Worm (Caenorhabditis elegans) whole organism, L4 larva: ENCODE measurements around the gene pkc-3.

ENCODE experiments used
- F10B5.3 ChIP-seq: sonication (generic microtip); optimal IDR thresholded peaks from 2 replicates; lab custom pipeline; 2016; ENCODE audit warnings: mild to moderate bottlenecking, missing genetic modification characterization, missing compliant biosample characterization
- F49E8.2 ChIP-seq: sonication (generic microtip); optimal IDR thresholded peaks from 2 replicates; lab custom pipeline; 2016; ENCODE audit warnings: missing compliant biosample characterization, mild to moderate bottlenecking, missing genetic modification characterization, borderline replicate concordance
- T26A8.4 ChIP-seq: fragments of 200-800 bp; sonication (Bioruptor generic); IDR thresholded peaks from 2 replicates; pipeline ENCODE4 v1.3.6; 2022; ENCODE audit warnings: missing genetic modification characterization, missing compliant biosample characterization
- Y75B8A.6 ChIP-seq: fragments of 200-800 bp; sonication (Bioruptor generic); IDR thresholded peaks from 2 replicates; pipeline ENCODE4 v1.3.6; 2022; ENCODE audit warnings: missing genetic modification reagents, missing genetic modification characterization, missing compliant biosample characterization
- aha-1 ChIP-seq: fragments of 150-350 bp; peaks from one replicate; lab custom pipeline; 2014; ENCODE audit warnings: missing biosample characterization, missing genetic modification characterization
- arid-1 ChIP-seq: fragments of 200-800 bp; sonication (Bioruptor generic); conservative IDR thresholded peaks from 2 replicates; pipeline ENCODE4 v1.3.6; 2022; ENCODE audit warnings: missing genetic modification reagents, missing genetic modification characterization, missing compliant biosample characterization
- ceh-20 ChIP-seq: fragments of 200-800 bp; sonication (Bioruptor generic); IDR thresholded peaks from 2 replicates; pipeline ENCODE4 v1.3.6; 2022; ENCODE audit warnings: missing genetic modification reagents, missing genetic modification characterization, missing compliant biosample characterization
- ceh-28 ChIP-seq: fragments of 150-350 bp; optimal IDR thresholded peaks from 2 replicates; lab custom pipeline; 2014; ENCODE audit warnings: missing biosample characterization, missing genetic modification reagents, missing genetic modification characterization
- ceh-32 ChIP-seq: sonication (generic microtip); optimal IDR thresholded peaks from 2 replicates; lab custom pipeline; 2016; ENCODE audit warnings: mild to moderate bottlenecking, missing genetic modification characterization, missing compliant biosample characterization; ENCODE audit not compliant: poor library complexity
- ces-1 ChIP-seq: fragments of 150-350 bp; sonication (generic microtip); optimal IDR thresholded peaks from 4 replicates; lab custom pipeline; 2014; ENCODE audit warnings: missing biosample characterization, missing genetic modification reagents, missing genetic modification characterization
- cey-2 ChIP-seq: sonication (generic microtip); optimal IDR thresholded peaks from 3 replicates; lab custom pipeline; 2017; ENCODE audit warnings: missing genetic modification characterization, mild to moderate bottlenecking, missing compliant biosample characterization, antibody characterized with exemption, borderline replicate concordance; ENCODE audit not compliant: insufficient read depth
- ctbp-1 ChIP-seq: fragments of 200-800 bp; sonication (Bioruptor generic); IDR thresholded peaks from 2 replicates; pipeline ENCODE4 v1.3.6; 2022; ENCODE audit warnings: missing genetic modification reagents, missing genetic modification characterization, missing compliant biosample characterization
- daf-16 ChIP-seq, 3 experiments: sonication (generic microtip); optimal IDR thresholded peaks; 2 replicates each; lab custom pipeline; 2016 to 2017; ENCODE audit warnings: missing genetic modification characterization in 3 of 3, missing genetic modification reagents in 3 of 3, mild to moderate bottlenecking in 2 of 3, missing compliant biosample characterization in 2 of 3, missing biosample characterization in 1 of 3, moderate library complexity in 1 of 3
- dmd-9 ChIP-seq: fragments of 200-800 bp; sonication (Bioruptor generic); IDR thresholded peaks from 2 replicates; pipeline ENCODE4 v1.3.6; 2022; ENCODE audit warnings: missing genetic modification reagents, missing genetic modification characterization, missing compliant biosample characterization
- dpl-1 ChIP-seq: fragments of 150-350 bp; optimal IDR thresholded peaks from 2 replicates; lab custom pipeline; 2014; ENCODE audit warnings: missing biosample characterization, missing genetic modification reagents, missing genetic modification characterization
- duxl-1 ChIP-seq: sonication (generic microtip); optimal IDR thresholded peaks from 2 replicates; lab custom pipeline; 2016; ENCODE audit warnings: mild to moderate bottlenecking, missing genetic modification characterization, moderate library complexity, missing compliant biosample characterization; ENCODE audit not compliant: poor library complexity
- egl-27 ChIP-seq: sonication (generic microtip); optimal IDR thresholded peaks from 3 replicates; lab custom pipeline; 2017; ENCODE audit warnings: missing biosample characterization, missing genetic modification reagents, missing genetic modification characterization
- fkh-10 ChIP-seq: fragments of 150-350 bp; optimal IDR thresholded peaks from 2 replicates; lab custom pipeline; 2014; ENCODE audit warnings: missing biosample characterization, missing genetic modification reagents, missing genetic modification characterization
- fos-1 ChIP-seq: fragments of 150-350 bp; optimal IDR thresholded peaks from 2 replicates; lab custom pipeline; 2014; ENCODE audit warnings: missing biosample characterization, missing genetic modification characterization
- hif-1 ChIP-seq, 2 experiments: sonication (generic microtip); optimal IDR thresholded peaks; 2 replicates each; lab custom pipeline; 2016 to 2017; ENCODE audit warnings: missing compliant biosample characterization in 2 of 2, missing genetic modification characterization in 2 of 2, missing genetic modification reagents in 2 of 2, missing genotype in 2 of 2, mild to moderate bottlenecking in 1 of 2
- hlh-11 ChIP-seq: fragments of 200-800 bp; sonication (Bioruptor generic); optimal IDR thresholded peaks from 2 replicates; lab custom pipeline; 2018; ENCODE audit warnings: mild to moderate bottlenecking, missing genetic modification characterization, missing compliant biosample characterization
- hlh-30 ChIP-seq: sonication (generic microtip); optimal IDR thresholded peaks from 2 replicates; lab custom pipeline; 2017; ENCODE audit warnings: antibody characterized with exemption, mild to moderate bottlenecking, missing genetic modification characterization, missing compliant biosample characterization; ENCODE audit not compliant: insufficient read depth
- hmg-1.1 ChIP-seq: fragments of 200-800 bp; sonication (Bioruptor generic); IDR thresholded peaks from 2 replicates; pipeline ENCODE4 v1.3.6; 2022; ENCODE audit warnings: missing genetic modification reagents, missing genetic modification characterization, missing compliant biosample characterization
- jun-1 ChIP-seq: fragments of 150-350 bp; optimal IDR thresholded peaks from 2 replicates; lab custom pipeline; 2014; ENCODE audit warnings: missing biosample characterization, missing genetic modification reagents, missing genetic modification characterization
- lim-7 ChIP-seq: fragments of 200-800 bp; sonication (Bioruptor generic); IDR thresholded peaks from 2 replicates; pipeline ENCODE4 v1.3.6; 2022; ENCODE audit warnings: missing genetic modification characterization, missing compliant biosample characterization
- lin-13 ChIP-seq: fragments of 150-350 bp; optimal IDR thresholded peaks from 2 replicates; lab custom pipeline; 2014; ENCODE audit warnings: missing biosample characterization, missing genetic modification reagents, missing genetic modification characterization
- lin-38 ChIP-seq: fragments of 200-800 bp; sonication (Bioruptor generic); IDR thresholded peaks from 2 replicates; pipeline ENCODE4 v1.3.6; 2022; ENCODE audit warnings: missing genetic modification reagents, missing genetic modification characterization, missing compliant biosample characterization
- lin-39 ChIP-seq: fragments of 150-350 bp; optimal IDR thresholded peaks from 2 replicates; lab custom pipeline; 2014; ENCODE audit warnings: missing biosample characterization, missing genetic modification reagents, missing genetic modification characterization
- lsy-2 ChIP-seq, 2 experiments: fragments of 150-350 bp in 1 of 2; sonication (generic microtip) in 1 of 2; optimal IDR thresholded peaks; 2 replicates each; lab custom pipeline; 2014 to 2017; ENCODE audit warnings: missing biosample characterization in 2 of 2, missing genetic modification characterization in 2 of 2
- madf-5 ChIP-seq, 2 experiments: fragments of 200-800 bp; sonication (Bioruptor generic); IDR thresholded peaks; 2 replicates each; pipeline ENCODE4 v1.3.6; 2022; ENCODE audit warnings: missing compliant biosample characterization in 2 of 2, missing genetic modification characterization in 2 of 2
- mdl-1 ChIP-seq, 2 experiments: fragments of 150-350 bp in 1 of 2; sonication (generic microtip) in 1 of 2; optimal IDR thresholded peaks; 2 replicates each; lab custom pipeline; 2014 to 2017; ENCODE audit warnings: missing biosample characterization in 2 of 2, missing genetic modification characterization in 2 of 2
- mep-1 ChIP-seq: fragments of 150-350 bp; sonication (generic microtip); optimal IDR thresholded peaks from 3 replicates; lab custom pipeline; 2014; ENCODE audit warnings: missing biosample characterization, missing genetic modification characterization
- mxl-3 ChIP-seq: fragments of 200-800 bp; sonication (Bioruptor generic); optimal IDR thresholded peaks from 2 replicates; lab custom pipeline; 2018; ENCODE audit warnings: mild to moderate bottlenecking, missing genetic modification characterization, missing compliant biosample characterization
- nhr-11 ChIP-seq: fragments of 150-350 bp; optimal IDR thresholded peaks from 2 replicates; lab custom pipeline; 2014; ENCODE audit warnings: missing biosample characterization, missing genetic modification characterization
- nhr-25 ChIP-seq: sonication (generic microtip); optimal IDR thresholded peaks from 2 replicates; lab custom pipeline; 2017; ENCODE audit warnings: missing genetic modification characterization, mild to moderate bottlenecking, missing compliant biosample characterization, antibody characterized with exemption, moderate library complexity, borderline replicate concordance; ENCODE audit not compliant: insufficient read depth
- nhr-48 ChIP-seq: sonication (generic microtip); optimal IDR thresholded peaks from 2 replicates; lab custom pipeline; 2016; ENCODE audit warnings: mild to moderate bottlenecking, missing genetic modification characterization, missing compliant biosample characterization
- nhr-6 ChIP-seq: fragments of 150-350 bp; optimal IDR thresholded peaks from 2 replicates; lab custom pipeline; 2014; ENCODE audit warnings: missing biosample characterization, missing genetic modification characterization
- nhr-77 ChIP-seq: fragments of 150-350 bp; optimal IDR thresholded peaks from 2 replicates; lab custom pipeline; 2014; ENCODE audit warnings: missing biosample characterization, missing genetic modification characterization
- pqm-1 ChIP-seq: sonication (generic microtip); optimal IDR thresholded peaks from 2 replicates; lab custom pipeline; 2017; ENCODE audit warnings: missing biosample characterization, missing genetic modification characterization
- sdz-12 ChIP-seq: fragments of 200-800 bp; sonication (Bioruptor generic); optimal IDR thresholded peaks from 2 replicates; lab custom pipeline; 2018; ENCODE audit warnings: mild to moderate bottlenecking, missing genetic modification characterization, missing compliant biosample characterization
- spr-1 ChIP-seq: sonication (generic microtip); optimal IDR thresholded peaks from 2 replicates; lab custom pipeline; 2016; ENCODE audit warnings: mild to moderate bottlenecking, missing genetic modification characterization, missing compliant biosample characterization
- spr-3 ChIP-seq: fragments of 200-800 bp; sonication (Bioruptor generic); optimal IDR thresholded peaks from 2 replicates; lab custom pipeline; 2018; ENCODE audit warnings: mild to moderate bottlenecking, missing genetic modification characterization, missing compliant biosample characterization
- tra-1 ChIP-seq: fragments of 200-800 bp; sonication (Bioruptor generic); IDR thresholded peaks from 2 replicates; pipeline ENCODE4 v1.3.6; 2022; ENCODE audit warnings: missing genetic modification reagents, missing genetic modification characterization, missing compliant biosample characterization
- unc-62 ChIP-seq, 3 experiments: fragments of 150-350 bp in 1 of 3; sonication (generic microtip); optimal IDR thresholded peaks in 2 of 3; peaks in 1 of 3; 1 replicate in 1 of 3; 2 replicates in 2 of 3; lab custom pipeline; 2014 to 2017; ENCODE audit warnings: missing biosample characterization in 3 of 3, missing genetic modification characterization in 3 of 3, missing genetic modification reagents in 3 of 3, missing genotype in 1 of 3
- zag-1 ChIP-seq: fragments of 150-350 bp; optimal IDR thresholded peaks from 2 replicates; lab custom pipeline; 2014; ENCODE audit warnings: missing biosample characterization, missing genetic modification characterization
- zfp-3 ChIP-seq: fragments of 200-800 bp; sonication (Bioruptor generic); conservative IDR thresholded peaks from 2 replicates; pipeline ENCODE4 v1.3.6; 2022; ENCODE audit warnings: missing genetic modification reagents, missing genetic modification characterization, missing compliant biosample characterization

The pkc-3 gene

ce11 chrII:5336660-5337494 is 43.0 kb upstream of the pkc-3 start:
- TF ChIP-seq nhr-77 (tag; lab: Kevin White, UChicago) (peak; percentile 33), hlh-30 (peak; percentile 67), nhr-11 (peak; percentile 80), hlh-11 (tag; lab: Kevin White, UChicago) (peak; percentile 87), nhr-25 (peak; percentile 39), Y75B8A.6 (GFP tag; lab: Robert Waterston, UW) (no peak), tra-1 (GFP tag; lab: Robert Waterston, UW) (peak; percentile 67; the same call in 1 of the 2 replicates), egl-27 (tag; lab: Kevin White, UChicago) (peak; percentile 4), unc-62 (GFP tag; optimal IDR thresholded peaks at IDR 0.05 in 1 of 2; lab: Kevin White, UChicago) (peak in 1 of 2 experiments; percentile 92), unc-62 (tag; optimal IDR thresholded peaks at IDR 0.05; lab: Kevin White, UChicago) (no peak), fkh-10 (GFP tag; lab: Kevin White, UChicago) (peak; percentile 40), zfp-3 (no peak), F10B5.3 (peak; percentile 60), spr-1 (peak; percentile 14), madf-5 (GFP tag; IDR thresholded peaks at IDR 0.05; lab: Robert Waterston, UW) (0 out of 4 replicates have a peak, but pooled peaks of 1 of the 2 experiments have one; percentile 31), cey-2 (tag; lab: Kevin White, UChicago) (no peak), F49E8.2 (no peak), duxl-1 (tag; lab: Kevin White, UChicago) (no peak), ces-1 (GFP tag; lab: Kevin White, UChicago) (peak; percentile 29), nhr-48 (tag; lab: Kevin White, UChicago) (peak; percentile 36), aha-1 (peak; percentile 100), daf-16 (GFP tag; optimal IDR thresholded peaks at IDR 0.05; lab: Kevin White, UChicago) (no peak), daf-16 (tag; optimal IDR thresholded peaks at IDR 0.05; lab: Kevin White, UChicago) (peak; percentile 71), lsy-2 (tag; optimal IDR thresholded peaks at IDR 0.05; lab: Kevin White, UChicago) (peak; percentile 27 to 72), dpl-1 (peak; percentile 45), mdl-1 (tag; optimal IDR thresholded peaks at IDR 0.05; lab: Kevin White, UChicago) (peak; percentile 37 to 59), ceh-32 (tag; lab: Kevin White, UChicago) (peak; percentile 12), lin-39 (tag; lab: Kevin White, UChicago) (no peak), mep-1 (tag; lab: Kevin White, UChicago) (peak; percentile 89), hif-1 (tag; optimal IDR thresholded peaks at IDR 0.05; lab: Kevin White, UChicago) (peak in 1 of 2 experiments; percentile 27), fos-1 (tag; lab: Kevin White, UChicago) (peak; percentile 90), T26A8.4 (GFP tag; lab: Robert Waterston, UW) (peak; percentile 51; the same call in 1 of the 2 replicates), mxl-3 (GFP tag; lab: Kevin White, UChicago) (peak; percentile 37), zag-1 (tag; lab: Kevin White, UChicago) (no peak), lin-13 (GFP tag; lab: Kevin White, UChicago) (peak; percentile 41), lin-38 (peak; percentile 43; the same call in 1 of the 2 replicates), jun-1 (tag; lab: Kevin White, UChicago) (peak; percentile 94), lim-7 (GFP tag; lab: Robert Waterston, UW) (no peak), arid-1 (GFP tag; lab: Robert Waterston, UW) (peak; percentile 63), spr-3 (GFP tag; lab: Kevin White, UChicago) (peak; percentile 1), nhr-6 (peak; percentile 92), ceh-20 (GFP tag; lab: Robert Waterston, UW) (peak; percentile 25; the same call in 1 of the 2 replicates), sdz-12 (peak; percentile 40), hmg-1.1 (GFP tag; lab: Robert Waterston, UW) (peak; percentile 77), dmd-9 (GFP tag; lab: Robert Waterston, UW) (no peak), pqm-1 (peak; percentile 38), ctbp-1 (GFP tag; lab: Robert Waterston, UW) (no peak), ceh-28 (peak; percentile 30)
